Worm (Caenorhabditis elegans) whole organism, L1 larva: ENCODE measurements around the gene xol-1.
A peak's percentile ranks its signal among the peaks of the same experiment; 100 is the strongest.

Experiments used
- C16A3.4 ChIP-seq: fragments of 150-350 bp; optimal IDR thresholded peaks from 2 replicates; lab custom pipeline; 2014; ENCODE audit warnings: missing biosample characterization, missing genetic modification characterization
- Y116A8C.19 ChIP-seq: sonication (generic microtip); optimal IDR thresholded peaks from 2 replicates; lab custom pipeline; 2016; ENCODE audit warnings: missing compliant biosample characterization, missing genetic modification characterization, borderline replicate concordance
- alr-1 ChIP-seq: fragments of 200-800 bp; sonication (Bioruptor generic); optimal IDR thresholded peaks from 2 replicates; lab custom pipeline; 2018; ENCODE audit warnings: borderline replicate concordance, mild to moderate bottlenecking, missing genetic modification characterization, missing compliant biosample characterization
- aly-2 ChIP-seq: fragments of 150-350 bp; optimal IDR thresholded peaks from 2 replicates; lab custom pipeline; 2014; ENCODE audit warnings: missing biosample characterization, missing genetic modification characterization
- ama-1 ChIP-seq: fragments of 150-350 bp; optimal IDR thresholded peaks from 2 replicates; lab custom pipeline; 2014
- blmp-1 ChIP-seq: fragments of 150-350 bp; optimal IDR thresholded peaks from 2 replicates; lab custom pipeline; 2014; ENCODE audit warnings: missing biosample characterization, missing genetic modification characterization
- ceh-63 ChIP-seq: fragments of 200-800 bp; sonication (Bioruptor generic); optimal IDR thresholded peaks from 2 replicates; lab custom pipeline; 2018; ENCODE audit warnings: mild to moderate bottlenecking, missing genetic modification characterization, missing compliant biosample characterization
- ceh-82 ChIP-seq, 3 experiments: fragments of 150-350 bp in 1 of 3; sonication (generic microtip) in 2 of 3; optimal IDR thresholded peaks; 2 replicates each; lab custom pipeline; 2014 to 2017; ENCODE audit warnings: missing biosample characterization in 3 of 3, missing genetic modification characterization in 3 of 3
- ceh-90 ChIP-seq: sonication (generic microtip); optimal IDR thresholded peaks from 2 replicates; lab custom pipeline; 2016; ENCODE audit warnings: missing genetic modification characterization, missing compliant biosample characterization
- efl-1 ChIP-seq, 4 experiments: fragments of 150-350 bp; optimal IDR thresholded peaks in 3 of 4; peaks in 1 of 4; 1 replicate in 1 of 4; 2 replicates in 3 of 4; lab custom pipeline; 2014; ENCODE audit warnings: missing biosample characterization in 2 of 4, missing genetic modification characterization in 2 of 4, missing genetic modification reagents in 2 of 4
- egl-27 ChIP-seq, 2 experiments: fragments of 150-350 bp in 1 of 2; sonication (generic microtip); optimal IDR thresholded peaks; 3 replicates each; lab custom pipeline; 2017 to 2018; ENCODE audit warnings: missing biosample characterization in 2 of 2, missing genetic modification characterization in 2 of 2, missing genetic modification reagents in 2 of 2
- elt-3 ChIP-seq, 6 experiments: fragments of 150-350 bp in 1 of 6; sonication (generic microtip); optimal IDR thresholded peaks; 2 replicates each; lab custom pipeline; 2017 to 2018; ENCODE audit warnings: missing biosample characterization in 6 of 6, missing genetic modification characterization in 6 of 6, inconsistent platforms in 1 of 6
- ets-5 ChIP-seq: fragments of 200-800 bp; sonication (Bioruptor generic); IDR thresholded peaks from 2 replicates; pipeline ENCODE4 v1.3.6; 2022; ENCODE audit warnings: missing genetic modification characterization, missing compliant biosample characterization
- fkh-8 ChIP-seq: sonication (generic microtip); optimal IDR thresholded peaks from 2 replicates; lab custom pipeline; 2016; ENCODE audit warnings: mild to moderate bottlenecking, missing genetic modification characterization, missing compliant biosample characterization
- hlh-4 ChIP-seq: sonication (generic microtip); optimal IDR thresholded peaks from 2 replicates; lab custom pipeline; 2016; ENCODE audit warnings: mild to moderate bottlenecking, missing genetic modification characterization, missing compliant biosample characterization
- hpl-2 ChIP-seq: fragments of 150-350 bp; optimal IDR thresholded peaks from 2 replicates; lab custom pipeline; 2014; ENCODE audit warnings: missing biosample characterization, missing genetic modification reagents, missing genetic modification characterization
- irx-1 ChIP-seq: sonication (generic microtip); optimal IDR thresholded peaks from 2 replicates; lab custom pipeline; 2016; ENCODE audit warnings: missing genetic modification characterization, missing compliant biosample characterization
- lin-13 ChIP-seq: fragments of 150-350 bp; optimal IDR thresholded peaks from 2 replicates; lab custom pipeline; 2014; ENCODE audit warnings: missing biosample characterization, missing genetic modification reagents, missing genetic modification characterization
- lin-14 ChIP-seq: fragments of 200-800 bp; sonication (Bioruptor generic); optimal IDR thresholded peaks from 2 replicates; lab custom pipeline; 2018; ENCODE audit warnings: mild to moderate bottlenecking, missing genetic modification characterization, moderate library complexity, missing compliant biosample characterization
- lin-15B ChIP-seq: fragments of 150-350 bp; sonication (generic microtip); optimal IDR thresholded peaks from 3 replicates; lab custom pipeline; 2014; ENCODE audit warnings: missing biosample characterization, missing genetic modification characterization
- lin-39 ChIP-seq: fragments of 150-350 bp; optimal IDR thresholded peaks from 2 replicates; lab custom pipeline; 2014; ENCODE audit warnings: missing biosample characterization, missing genetic modification reagents, missing genetic modification characterization
- lir-3 ChIP-seq: sonication (generic microtip); optimal IDR thresholded peaks from 2 replicates; lab custom pipeline; 2016; ENCODE audit warnings: mild to moderate bottlenecking, missing genetic modification characterization, moderate library complexity, missing compliant biosample characterization; ENCODE audit not compliant: poor library complexity
- lsy-2 ChIP-seq, 2 experiments: fragments of 150-350 bp; optimal IDR thresholded peaks; 2 replicates each; lab custom pipeline; 2014; ENCODE audit warnings: missing biosample characterization in 2 of 2, missing genetic modification characterization in 2 of 2
- mab-9 ChIP-seq: fragments of 200-800 bp; sonication (Bioruptor generic); IDR thresholded peaks from 2 replicates; pipeline ENCODE4 v1.3.6; 2022; ENCODE audit warnings: missing genetic modification reagents, missing genetic modification characterization, missing compliant biosample characterization
- mdl-1 ChIP-seq, 2 experiments: fragments of 150-350 bp; optimal IDR thresholded peaks; 2 replicates each; lab custom pipeline; 2014 to 2017; ENCODE audit warnings: missing biosample characterization in 2 of 2, missing genetic modification characterization in 2 of 2, inconsistent platforms in 1 of 2
- mep-1 ChIP-seq: fragments of 150-350 bp; optimal IDR thresholded peaks from 2 replicates; lab custom pipeline; 2014; ENCODE audit warnings: missing biosample characterization, missing genetic modification characterization
- nhr-11 ChIP-seq: fragments of 150-350 bp; optimal IDR thresholded peaks from 2 replicates; lab custom pipeline; 2014; ENCODE audit warnings: missing biosample characterization, missing genetic modification characterization
- nhr-20 ChIP-seq: sonication (generic microtip); optimal IDR thresholded peaks from 2 replicates; lab custom pipeline; 2016; ENCODE audit warnings: mild to moderate bottlenecking, missing genetic modification characterization, missing compliant biosample characterization
- nhr-28 ChIP-seq: fragments of 150-350 bp; optimal IDR thresholded peaks from 2 replicates; lab custom pipeline; 2014; ENCODE audit warnings: missing biosample characterization, missing genetic modification characterization
- nhr-76 ChIP-seq: sonication (generic microtip); optimal IDR thresholded peaks from 2 replicates; lab custom pipeline; 2017; ENCODE audit warnings: missing biosample characterization, missing genetic modification characterization
- nhr-90 ChIP-seq: sonication (generic microtip); optimal IDR thresholded peaks from 2 replicates; lab custom pipeline; 2016; ENCODE audit warnings: mild to moderate bottlenecking, missing genetic modification characterization, missing compliant biosample characterization; ENCODE audit not compliant: poor library complexity
- pag-3 ChIP-seq: sonication (generic microtip); optimal IDR thresholded peaks from 2 replicates; lab custom pipeline; 2017; ENCODE audit warnings: missing genetic modification characterization, mild to moderate bottlenecking, missing compliant biosample characterization, antibody characterized with exemption, borderline replicate concordance; ENCODE audit not compliant: insufficient read depth
- pax-3 ChIP-seq: fragments of 200-800 bp; sonication (Bioruptor generic); optimal IDR thresholded peaks from 2 replicates; lab custom pipeline; 2018; ENCODE audit warnings: mild to moderate bottlenecking, missing genetic modification characterization, moderate library complexity, missing compliant biosample characterization
- rnt-1 ChIP-seq: sonication (generic microtip); optimal IDR thresholded peaks from 2 replicates; lab custom pipeline; 2016; ENCODE audit warnings: mild to moderate bottlenecking, missing genetic modification characterization, moderate library complexity, missing compliant biosample characterization
- sup-37 ChIP-seq: fragments of 200-800 bp; sonication (Bioruptor generic); optimal IDR thresholded peaks from 2 replicates; lab custom pipeline; 2018; ENCODE audit warnings: mild to moderate bottlenecking, missing genetic modification characterization, missing compliant biosample characterization
- swsn-7 ChIP-seq: sonication (generic microtip); optimal IDR thresholded peaks from 2 replicates; lab custom pipeline; 2016; ENCODE audit warnings: missing genetic modification characterization, missing compliant biosample characterization
- unc-62 ChIP-seq: fragments of 150-350 bp; optimal IDR thresholded peaks from 2 replicates; lab custom pipeline; 2014; ENCODE audit warnings: missing biosample characterization, missing genetic modification reagents, missing genetic modification characterization
- unc-98 ChIP-seq: fragments of 200-800 bp; sonication (Bioruptor generic); IDR thresholded peaks from 2 replicates; pipeline ENCODE4 v1.3.6; 2022; ENCODE audit warnings: missing genetic modification characterization, missing compliant biosample characterization
- ztf-4 ChIP-seq: fragments of 150-350 bp; optimal IDR thresholded peaks from 2 replicates; lab custom pipeline; 2014; ENCODE audit warnings: missing biosample characterization, missing genetic modification characterization

xol-1 gene

ce11 chrX:8029080-8029479 lies 12.0 kb upstream of the xol-1 start, which contains the start of gene C34D10.1 (continued):
- TF ChIP-seq ceh-90 (tag; lab: Kevin White, UChicago), result no peak
- no peak for TF ChIP-seq ceh-63
- no peak for TF ChIP-seq nhr-28 (tag; lab: Kevin White, UChicago)
- TF ChIP-seq mab-9, result no peak
- no peak for TF ChIP-seq alr-1 (tag; lab: Kevin White, UChicago)
- peak; percentile 16 for TF ChIP-seq irx-1
- no peak for TF ChIP-seq ets-5 (GFP tag; lab: Robert Waterston, UW)
- TF ChIP-seq lin-14 (GFP tag; lab: Kevin White, UChicago), result peak; percentile 95
- TF ChIP-seq pag-3 (tag; lab: Kevin White, UChicago), result no peak
- peak in 3 of 6 experiments; percentile 38 to 53 (median 51) for TF ChIP-seq elt-3 (tag; optimal IDR thresholded peaks at IDR 0.05; lab: Kevin White, UChicago)
- no peak for TF ChIP-seq ztf-4 (tag; lab: Kevin White, UChicago)
- no peak for TF ChIP-seq unc-98
- no peak for TF ChIP-seq pax-3 (tag; lab: Kevin White, UChicago)
- peak; percentile 83 for TF ChIP-seq rnt-1 (tag; lab: Kevin White, UChicago)
- TF ChIP-seq nhr-11 (tag; lab: Kevin White, UChicago), result no peak
- TF ChIP-seq sup-37 (GFP tag; lab: Kevin White, UChicago), result no peak
- peak; percentile 79 for TF ChIP-seq C16A3.4 (tag; lab: Kevin White, UChicago)
- no peak for TF ChIP-seq hlh-4 (tag; lab: Kevin White, UChicago)
- no peak for TF ChIP-seq Y116A8C.19
- peak in 1 of 2 experiments; percentile 83 for TF ChIP-seq mdl-1 (tag; optimal IDR thresholded peaks at IDR 0.05; lab: Kevin White, UChicago)
- no peak for TF ChIP-seq lin-15B (tag; lab: Kevin White, UChicago)
- TF ChIP-seq nhr-20 (tag; lab: Kevin White, UChicago), result peak; percentile 88
- no peak for TF ChIP-seq lir-3 (tag; lab: Kevin White, UChicago)
- peak; percentile 48 to 58 for TF ChIP-seq efl-1 (optimal IDR thresholded peaks at IDR 0.05; lab: Kevin White, UChicago)
- TF ChIP-seq efl-1 (GFP tag; optimal IDR thresholded peaks at IDR 0.05 in 1 of 2; lab: Kevin White, UChicago), result peak in 1 of 2 experiments; percentile 63
- peak; percentile 46 to 65 (median 56) for TF ChIP-seq ceh-82 (tag; optimal IDR thresholded peaks at IDR 0.05; lab: Kevin White, UChicago)
- peak; percentile 63 for TF ChIP-seq nhr-90 (tag; lab: Kevin White, UChicago)
- TF ChIP-seq unc-62 (GFP tag; lab: Kevin White, UChicago), result no peak
- peak; percentile 60 for TF ChIP-seq fkh-8
- peak; percentile 83 for TF ChIP-seq mep-1 (tag; lab: Kevin White, UChicago)

ce11 chrX:8030032-8030431 lies 11.1 kb upstream of the xol-1 start:
- TF ChIP-seq lin-39, result no peak
- no peak for TF ChIP-seq ama-1 (lab: Kevin White, UChicago)
- no peak for TF ChIP-seq nhr-28 (tag; lab: Kevin White, UChicago)
- no peak for TF ChIP-seq aly-2
- no peak for TF ChIP-seq hpl-2 (GFP tag; lab: Kevin White, UChicago)
- no peak for TF ChIP-seq lsy-2 (tag; optimal IDR thresholded peaks at IDR 0.05; lab: Kevin White, UChicago)
- TF ChIP-seq lin-15B (tag; lab: Kevin White, UChicago), result no peak
- TF ChIP-seq alr-1 (tag; lab: Kevin White, UChicago), result no peak
- no peak for TF ChIP-seq elt-3 (tag; optimal IDR thresholded peaks at IDR 0.05; lab: Kevin White, UChicago)
- TF ChIP-seq swsn-7 (tag; lab: Kevin White, UChicago), result no peak
- no peak for TF ChIP-seq blmp-1
- no peak for TF ChIP-seq nhr-76
- no peak for TF ChIP-seq lin-13 (GFP tag; lab: Kevin White, UChicago)
- TF ChIP-seq egl-27 (tag; optimal IDR thresholded peaks at IDR 0.05; lab: Kevin White, UChicago), result no peak
